Worm (Caenorhabditis elegans) whole organism, L4 larva: ENCODE results near the gene pho-1.

ENCODE experiments used
- daf-12 ChIP-seq: fragments of 150-350 bp; optimal IDR thresholded peaks from 2 replicates; lab custom pipeline; 2014; ENCODE audit warnings: missing biosample characterization, missing genetic modification reagents, missing genetic modification characterization
- dpl-1 ChIP-seq: fragments of 150-350 bp; optimal IDR thresholded peaks from 2 replicates; lab custom pipeline; 2014; ENCODE audit warnings: missing biosample characterization, missing genetic modification reagents, missing genetic modification characterization
- duxl-1 ChIP-seq: sonication (generic microtip); optimal IDR thresholded peaks from 2 replicates; lab custom pipeline; 2016; ENCODE audit warnings: mild to moderate bottlenecking, missing genetic modification characterization, moderate library complexity, missing compliant biosample characterization; ENCODE audit not compliant: poor library complexity
- nhr-237 ChIP-seq: sonication (generic microtip); optimal IDR thresholded peaks from 2 replicates; lab custom pipeline; 2017; ENCODE audit warnings: missing biosample characterization, missing genetic modification characterization
- nhr-28 ChIP-seq: fragments of 150-350 bp; optimal IDR thresholded peaks from 2 replicates; lab custom pipeline; 2014; ENCODE audit warnings: missing biosample characterization, missing genetic modification characterization
- pha-4 ChIP-seq, 2 experiments: fragments of 150-350 bp in 1 of 2; fragments of 200-800 bp in 1 of 2; sonication (Bioruptor generic) in 1 of 2; IDR thresholded peaks in 1 of 2; optimal IDR thresholded peaks in 1 of 2; 2 replicates each; pipeline versions ENCODE4 v1.3.6 to Lab custom; 2014 to 2022; ENCODE audit warnings: missing genetic modification characterization in 2 of 2, missing genetic modification reagents in 2 of 2, missing biosample characterization in 1 of 2, missing compliant biosample characterization in 1 of 2

ce11 chrII:5202930-5203329, 32.7 kb downstream of the pho-1 start, which contains the start of gene ampd-1:
- TF ChIP-seq nhr-237 (tag; lab: Kevin White, UChicago) (no peak), duxl-1 (no peak), pha-4 (GFP tag; IDR thresholded peaks at IDR 0.05; lab: Robert Waterston, UW) (no peak), pha-4 (tag; optimal IDR thresholded peaks at IDR 0.05; lab: Kevin White, UChicago) (no peak), daf-12 (tag; lab: Kevin White, UChicago) (no peak), dpl-1 (GFP tag; lab: Kevin White, UChicago) (no peak), nhr-28 (tag; lab: Kevin White, UChicago) (peak; percentile 16)
